Worm (Caenorhabditis elegans) whole organism, late embryonic: ENCODE results near the gene F35E8.6.

Experiments used
- F13H6.1 ChIP-seq: sonication (generic microtip); optimal IDR thresholded peaks from 2 replicates; lab custom pipeline; 2016; ENCODE audit warnings: missing genetic modification characterization, missing compliant biosample characterization
- K02D7.2 ChIP-seq: sonication (generic microtip); optimal IDR thresholded peaks from 2 replicates; lab custom pipeline; 2017; ENCODE audit warnings: mild to moderate bottlenecking, missing genetic modification characterization, missing compliant biosample characterization
- K09A11.1 ChIP-seq: sonication (generic microtip); optimal IDR thresholded peaks from 2 replicates; lab custom pipeline; 2017; ENCODE audit warnings: antibody characterized with exemption, mild to moderate bottlenecking, missing genetic modification characterization, missing compliant biosample characterization; ENCODE audit not compliant: insufficient read depth
- T23F11.4 ChIP-seq: fragments of 200-800 bp; sonication (Bioruptor generic); optimal IDR thresholded peaks from 2 replicates; lab custom pipeline; 2018; ENCODE audit warnings: mild to moderate bottlenecking, missing genetic modification characterization, missing compliant biosample characterization
- ama-1 ChIP-seq: fragments of 150-350 bp; optimal IDR thresholded peaks from 2 replicates; lab custom pipeline; 2014
- ceh-18 ChIP-seq: sonication (generic microtip); optimal IDR thresholded peaks from 2 replicates; lab custom pipeline; 2016; ENCODE audit warnings: missing genetic modification characterization, missing compliant biosample characterization
- ceh-19 ChIP-seq: fragments of 200-800 bp; sonication (Bioruptor generic); optimal IDR thresholded peaks from 2 replicates; lab custom pipeline; 2018; ENCODE audit warnings: mild to moderate bottlenecking, missing genetic modification characterization, missing compliant biosample characterization
- ceh-22 ChIP-seq: sonication (generic microtip); optimal IDR thresholded peaks from 2 replicates; lab custom pipeline; 2017; ENCODE audit warnings: missing biosample characterization, missing genetic modification characterization
- ceh-45 ChIP-seq: fragments of 200-800 bp; sonication (Bioruptor generic); IDR thresholded peaks from 2 replicates; pipeline ENCODE4 v1.3.6; 2022; ENCODE audit warnings: missing genetic modification reagents, missing genetic modification characterization, missing compliant biosample characterization
- ceh-6 ChIP-seq: fragments of 200-800 bp; sonication (Bioruptor generic); optimal IDR thresholded peaks from 2 replicates; lab custom pipeline; 2018; ENCODE audit warnings: mild to moderate bottlenecking, missing genetic modification characterization, missing compliant biosample characterization
- ceh-9 ChIP-seq: sonication (generic microtip); optimal IDR thresholded peaks from 2 replicates; lab custom pipeline; 2016; ENCODE audit warnings: mild to moderate bottlenecking, missing genetic modification characterization, inconsistent platforms, missing compliant biosample characterization
- dve-1 ChIP-seq: sonication (generic microtip); optimal IDR thresholded peaks from 2 replicates; lab custom pipeline; 2017; ENCODE audit warnings: antibody characterized with exemption, mild to moderate bottlenecking, missing genetic modification characterization, missing compliant biosample characterization
- ets-4 ChIP-seq: sonication (generic microtip); optimal IDR thresholded peaks from 2 replicates; lab custom pipeline; 2016; ENCODE audit warnings: missing genetic modification characterization, missing compliant biosample characterization
- fax-1 ChIP-seq: sonication (generic microtip); optimal IDR thresholded peaks from 2 replicates; lab custom pipeline; 2016; ENCODE audit warnings: missing genotype, missing genetic modification characterization, missing compliant biosample characterization
- fkh-10 ChIP-seq: fragments of 150-350 bp; optimal IDR thresholded peaks from 2 replicates; lab custom pipeline; 2014; ENCODE audit warnings: missing biosample characterization, missing genetic modification reagents, missing genetic modification characterization
- hlh-13 ChIP-seq: fragments of 200-800 bp; sonication (Bioruptor generic); optimal IDR thresholded peaks from 2 replicates; lab custom pipeline; 2018; ENCODE audit warnings: mild to moderate bottlenecking, missing genetic modification characterization, missing compliant biosample characterization
- hlh-30 ChIP-seq: sonication (generic microtip); optimal IDR thresholded peaks from 2 replicates; lab custom pipeline; 2017; ENCODE audit warnings: antibody characterized with exemption, missing genetic modification characterization, missing compliant biosample characterization; ENCODE audit not compliant: insufficient read depth
- hlh-8 ChIP-seq: sonication (generic microtip); optimal IDR thresholded peaks from 2 replicates; lab custom pipeline; 2016; ENCODE audit warnings: missing genotype, missing genetic modification characterization, missing compliant biosample characterization
- lim-6 ChIP-seq: sonication (generic microtip); optimal IDR thresholded peaks from 2 replicates; lab custom pipeline; 2016; ENCODE audit warnings: missing genetic modification characterization, missing compliant biosample characterization
- lin-11 ChIP-seq: fragments of 200-800 bp; sonication (Bioruptor generic); optimal IDR thresholded peaks from 2 replicates; lab custom pipeline; 2018; ENCODE audit warnings: mild to moderate bottlenecking, missing genetic modification characterization, missing compliant biosample characterization
- madf-2 ChIP-seq: sonication (generic microtip); optimal IDR thresholded peaks from 2 replicates; lab custom pipeline; 2017; ENCODE audit warnings: missing genetic modification characterization, missing compliant biosample characterization
- nhr-11 ChIP-seq: fragments of 150-350 bp; optimal IDR thresholded peaks from 2 replicates; lab custom pipeline; 2014; ENCODE audit warnings: missing biosample characterization, missing genetic modification characterization
- nhr-232 ChIP-seq: sonication (generic microtip); optimal IDR thresholded peaks from 2 replicates; lab custom pipeline; 2016; ENCODE audit warnings: missing genetic modification characterization, missing compliant biosample characterization
- pag-3 ChIP-seq: sonication (generic microtip); optimal IDR thresholded peaks from 2 replicates; lab custom pipeline; 2016; ENCODE audit warnings: missing compliant biosample characterization, missing genetic modification characterization, borderline replicate concordance
- pat-9 ChIP-seq: fragments of 200-800 bp; sonication (Bioruptor generic); optimal IDR thresholded peaks from 2 replicates; lab custom pipeline; 2018; ENCODE audit warnings: mild to moderate bottlenecking, missing genetic modification characterization, moderate library complexity, missing compliant biosample characterization
- pax-1 ChIP-seq: fragments of 150-350 bp; optimal IDR thresholded peaks from 2 replicates; lab custom pipeline; 2014; ENCODE audit warnings: missing biosample characterization, missing genetic modification characterization
- pha-4 ChIP-seq: fragments of 150-350 bp; optimal IDR thresholded peaks from 2 replicates; lab custom pipeline; 2018; ENCODE audit warnings: missing biosample characterization, missing genetic modification reagents, missing genetic modification characterization
- pros-1 ChIP-seq: fragments of 150-350 bp; optimal IDR thresholded peaks from 2 replicates; lab custom pipeline; 2014; ENCODE audit warnings: missing biosample characterization, missing genetic modification reagents, missing genetic modification characterization
- rnt-1 ChIP-seq: sonication (generic microtip); optimal IDR thresholded peaks from 2 replicates; lab custom pipeline; 2016; ENCODE audit warnings: missing genetic modification characterization, missing compliant biosample characterization
- tbx-7 ChIP-seq: sonication (generic microtip); optimal IDR thresholded peaks from 2 replicates; lab custom pipeline; 2016; ENCODE audit warnings: missing genotype, missing genetic modification characterization, missing compliant biosample characterization
- unc-42 ChIP-seq: sonication (generic microtip); optimal IDR thresholded peaks from 2 replicates; lab custom pipeline; 2016; ENCODE audit warnings: missing genotype, missing genetic modification characterization, missing compliant biosample characterization
- unc-86 ChIP-seq: sonication (generic microtip); optimal IDR thresholded peaks from 2 replicates; lab custom pipeline; 2016; ENCODE audit warnings: missing genetic modification characterization, missing compliant biosample characterization

Gene F35E8.6

DNA sequence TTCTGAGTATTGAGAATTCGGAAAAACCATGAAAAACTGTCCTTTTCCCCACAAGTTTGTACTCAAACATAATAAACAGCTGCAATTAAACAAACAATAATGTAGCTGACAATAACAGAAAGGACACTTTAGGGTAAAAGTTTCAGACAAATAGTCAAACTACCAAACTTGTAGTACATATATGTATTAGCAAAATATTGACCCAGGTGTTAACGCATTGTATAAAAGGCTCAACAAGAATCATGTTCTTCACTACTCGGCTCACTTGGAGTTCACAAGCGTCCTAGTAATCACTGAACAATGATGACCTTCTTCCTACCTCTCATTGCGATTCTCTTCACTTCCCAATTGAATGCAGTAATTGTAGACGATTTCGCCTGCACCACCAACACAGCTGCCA, at the start of gene F35E8.6:
Gene F35E8.6, plus strand, starts transcription at position 301 of the 400 bp plus-strand sequence.
- no peak for TF ChIP-seq hlh-8 (tag; lab: Kevin White, UChicago)
- TF ChIP-seq pag-3 (tag; lab: Kevin White, UChicago), result no peak
- TF ChIP-seq rnt-1 (tag; lab: Kevin White, UChicago), result no peak
- TF ChIP-seq F13H6.1 (tag; lab: Kevin White, UChicago), result no peak
- no peak for TF ChIP-seq K02D7.2
- TF ChIP-seq pros-1, result no peak
- no peak for TF ChIP-seq pat-9 (tag; lab: Kevin White, UChicago)
- TF ChIP-seq ama-1 (lab: Kevin White, UChicago), result no peak
- no peak for TF ChIP-seq ceh-19 (GFP tag; lab: Kevin White, UChicago)
- TF ChIP-seq madf-2, result no peak
- TF ChIP-seq fkh-10 (GFP tag; lab: Kevin White, UChicago), result no peak

DNA sequence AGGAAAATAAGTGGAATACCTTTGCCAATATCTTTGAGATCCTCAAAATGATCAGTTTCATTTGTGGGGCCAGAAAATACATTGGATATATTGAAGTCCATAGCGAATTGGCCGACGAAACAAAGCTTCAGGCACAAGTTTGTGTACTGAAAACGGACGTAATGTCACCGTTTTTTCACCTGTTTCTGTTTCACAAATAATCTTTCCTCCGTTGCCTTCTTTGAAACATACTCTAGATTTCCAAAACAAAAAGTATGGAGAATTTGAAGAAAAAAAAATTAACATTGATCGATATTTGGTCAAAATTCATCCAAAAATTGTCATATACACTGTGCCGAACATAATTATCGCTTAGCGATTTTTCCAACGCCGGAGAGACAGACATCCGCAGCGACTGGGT, 49.3 kb upstream of the F35E8.6 start, which contains the start of gene srz-12:
Gene srz-12, minus strand, starts transcription at position 101 of the 400 bp plus-strand sequence.
- TF ChIP-seq ceh-6 (GFP tag; lab: Kevin White, UChicago), result no peak
- no peak for TF ChIP-seq madf-2
- TF ChIP-seq ceh-22 (tag; lab: Kevin White, UChicago), result no peak
- TF ChIP-seq tbx-7 (tag; lab: Kevin White, UChicago), result no peak
- TF ChIP-seq nhr-232 (tag; lab: Kevin White, UChicago), result no peak
- TF ChIP-seq pha-4, result no peak
- TF ChIP-seq lim-6 (tag; lab: Kevin White, UChicago), result no peak
- no peak for TF ChIP-seq hlh-8 (tag; lab: Kevin White, UChicago)
- no peak for TF ChIP-seq ama-1 (lab: Kevin White, UChicago)
- no peak for TF ChIP-seq ets-4 (tag; lab: Kevin White, UChicago)

- TF ChIP-seq K09A11.1 (tag; lab: Kevin White, UChicago) (no peak), pros-1 (no peak)
Measured at ce11 chrV:15863042-15863441, 48.9 kb upstream of the F35E8.6 start, which contains the start of gene srh-299. Gene srh-299 (plus strand): TSS chrV:15863342.

DNA sequence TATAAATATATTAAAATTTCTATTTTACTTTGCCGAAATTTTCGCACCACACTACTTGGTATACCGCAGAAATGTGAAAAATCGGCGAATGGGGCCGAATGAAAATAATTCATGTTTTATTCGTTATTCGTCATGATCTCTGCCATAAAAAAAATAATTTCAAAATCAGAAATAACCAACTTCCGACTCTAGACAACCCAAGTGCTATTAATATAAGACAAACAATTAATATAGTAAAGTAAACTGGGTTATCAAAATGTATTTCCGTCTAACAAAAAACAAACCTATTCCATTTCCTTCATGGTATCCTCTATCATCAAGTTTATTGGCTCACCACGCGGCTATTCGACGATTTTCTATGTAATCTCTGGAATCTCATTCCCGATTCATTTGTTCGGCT, 46.1 kb upstream of the F35E8.6 start, which contains the start of gene srh-293:
Gene srh-293, plus strand, starts transcription at position 301 of the 400 bp plus-strand sequence.
- TF ChIP-seq hlh-30 (tag; lab: Kevin White, UChicago) (no peak), dve-1 (tag; lab: Kevin White, UChicago) (no peak), lin-11 (tag; lab: Kevin White, UChicago) (no peak), ceh-18 (tag; lab: Kevin White, UChicago) (no peak), pax-1 (no peak), ceh-9 (tag; lab: Kevin White, UChicago) (no peak), fkh-10 (GFP tag; lab: Kevin White, UChicago) (no peak), fax-1 (tag; lab: Kevin White, UChicago) (no peak), unc-86 (no peak)

ce11 chrV:15867373-15867772, 44.6 kb upstream of the F35E8.6 start, which contains the start of gene fbxa-197:
Gene fbxa-197 (plus strand): TSS chrV:15867673.
- TF ChIP-seq pax-1 (no peak), fax-1 (tag; lab: Kevin White, UChicago) (no peak), hlh-13 (no peak), ets-4 (tag; lab: Kevin White, UChicago) (no peak), T23F11.4 (no peak), ceh-45 (no peak), nhr-11 (tag; lab: Kevin White, UChicago) (no peak), unc-42 (tag; lab: Kevin White, UChicago) (no peak), rnt-1 (tag; lab: Kevin White, UChicago) (no peak), hlh-8 (tag; lab: Kevin White, UChicago) (no peak), ceh-19 (GFP tag; lab: Kevin White, UChicago) (no peak)
